Worm (Caenorhabditis elegans): Measurements from ENCODE around the gene cyn-7.

cyn-7 gene

DNA sequence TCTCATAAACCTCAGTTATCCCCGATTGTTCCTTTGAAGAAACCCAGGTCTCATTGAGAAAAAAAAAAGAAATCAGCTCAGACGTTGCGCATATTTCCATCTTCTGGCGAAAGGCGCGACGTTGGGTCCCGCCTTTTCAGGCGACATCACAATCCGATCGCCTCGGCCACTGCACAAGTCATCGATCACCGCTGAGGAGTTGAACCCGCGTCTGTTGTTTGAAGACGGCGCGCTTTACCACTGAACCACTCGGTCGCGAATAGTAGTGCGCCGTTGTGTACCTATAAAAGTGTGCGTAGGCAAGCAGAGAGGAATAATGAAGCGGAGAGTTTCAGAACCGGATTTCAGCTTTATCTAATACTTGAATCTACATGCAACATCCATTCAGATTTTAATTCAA is 3.7 kb upstream of the cyn-7 start, which contains the start of gene Y75B12B.11 (continued):
- TF ChIP-seq athp-1 (tag; optimal IDR thresholded peaks at IDR 0.05) (peak; percentile 98), Y53G8AR.9 (GFP tag; conservative IDR thresholded peaks at IDR 0.05) (peak; percentile 95), B0019.2 (GFP tag; conservative IDR thresholded peaks at IDR 0.05) (peak; percentile 62), B0035.1 (tag; optimal IDR thresholded peaks at IDR 0.05) (peak; percentile 88), F52B5.7 (tag; optimal IDR thresholded peaks at IDR 0.05) (peak; percentile 97), hmg-1.2 (GFP tag; IDR thresholded peaks at IDR 0.05) (peak; percentile 85), F22D6.2 (tag; optimal IDR thresholded peaks at IDR 0.05) (peak; percentile 82), pha-4 (tag; optimal IDR thresholded peaks at IDR 0.05) (no peak), nfya-1 (tag; optimal IDR thresholded peaks at IDR 0.05; ENCODE audit: borderline replicate concordance, insufficient read depth) (no peak), zim-3 (tag; optimal IDR thresholded peaks at IDR 0.05) (peak; percentile 98), nhr-120 (GFP tag; IDR thresholded peaks at IDR 0.05) (peak; percentile 96), aptf-2 (GFP tag; conservative IDR thresholded peaks at IDR 0.05) (peak; percentile 73; the same call in 1 of the 2 replicates), F37B4.10 (GFP tag; IDR thresholded peaks at IDR 0.05) (peak; percentile 96), nhr-90 (tag; optimal IDR thresholded peaks at IDR 0.05) (peak; percentile 98), C17E4.6 (GFP tag; IDR thresholded peaks at IDR 0.05) (peak; percentile 86), tbx-9 (tag; optimal IDR thresholded peaks at IDR 0.05; ENCODE audit: borderline replicate concordance) (peak; percentile 90), nhr-179 (tag; optimal IDR thresholded peaks at IDR 0.05) (peak; percentile 81), chd-7 (tag; optimal IDR thresholded peaks at IDR 0.05) (peak; percentile 97), rcor-1 (GFP tag; IDR thresholded peaks at IDR 0.05) (peak; percentile 95), atf-7 (tag; optimal IDR thresholded peaks at IDR 0.05) (peak; percentile 95), Y53F4B.3 (GFP tag; IDR thresholded peaks at IDR 0.05) (peak; percentile 87), madf-3 (GFP tag; IDR thresholded peaks at IDR 0.05) (peak; percentile 88), dpl-1 (GFP tag; optimal IDR thresholded peaks at IDR 0.05) (peak; percentile 49), mcd-1 (GFP tag; IDR thresholded peaks at IDR 0.05) (peak; percentile 93), ceh-79 (tag; optimal IDR thresholded peaks at IDR 0.05) (peak; percentile 97), egl-18 (GFP tag; IDR thresholded peaks at IDR 0.05) (peak; percentile 84), madf-10 (tag; optimal IDR thresholded peaks at IDR 0.05) (peak; percentile 87), hlh-12 (tag; optimal IDR thresholded peaks at IDR 0.05) (peak; percentile 80), attf-5 (GFP tag; optimal IDR thresholded peaks at IDR 0.05) (peak; percentile 89), snpc-1.3 (tag; optimal IDR thresholded peaks at IDR 0.05; ENCODE audit: insufficient read depth) (peak; percentile 90), ztf-22 (GFP tag; optimal IDR thresholded peaks at IDR 0.05) (peak; percentile 31), Y67H2A.10 (GFP tag; conservative IDR thresholded peaks at IDR 0.05) (no peak), pbrm-1 (GFP tag; IDR thresholded peaks at IDR 0.05) (peak; percentile 93), sea-2 (GFP tag; IDR thresholded peaks at IDR 0.05) (0 out of 2 replicates have a peak, but pooled peaks have one; percentile 60), ccch-3 (GFP tag; optimal IDR thresholded peaks at IDR 0.05) (no peak), let-607 (tag; optimal IDR thresholded peaks at IDR 0.05) (peak; percentile 66 to 83), ceh-58 (GFP tag; IDR thresholded peaks at IDR 0.05) (peak; percentile 96), K11D2.4 (GFP tag; IDR thresholded peaks at IDR 0.05) (peak; percentile 60; the same call in 1 of the 2 replicates), lin-40 (tag; optimal IDR thresholded peaks at IDR 0.05) (peak; percentile 88), lsy-27 (tag; optimal IDR thresholded peaks at IDR 0.05; ENCODE audit: borderline replicate concordance, insufficient read depth) (peak; percentile 83), ekl-4 (GFP tag; IDR thresholded peaks at IDR 0.05) (peak; percentile 96), snpc-3.4 (tag; optimal IDR thresholded peaks at IDR 0.05) (peak; percentile 85), unc-130 (GFP tag; optimal IDR thresholded peaks at IDR 0.05) (peak; percentile 92), F10E7.11 (tag; optimal IDR thresholded peaks at IDR 0.05) (peak; percentile 76), tbp1 (GFP tag; optimal IDR thresholded peaks at IDR 0.05) (peak; percentile 99), F57A8.1 (GFP tag; optimal IDR thresholded peaks at IDR 0.05) (peak; percentile 86), aptf-3 (GFP tag; IDR thresholded peaks at IDR 0.05) (peak; percentile 96), bed-2 (GFP tag; IDR thresholded peaks at IDR 0.05) (no peak; the same call in 1 of the 2 replicates)

Measured in whole organism, young adult.